Worm (Caenorhabditis elegans): Measurements from ENCODE around the gene twk-3.

ce11 chrII:8177095-8177494 lies 35.5 kb downstream of the twk-3 start, which contains the start of gene acr-14:
- TF ChIP-seq nhr-25 (tag; optimal IDR thresholded peaks at IDR 0.05) = no peak
- TF ChIP-seq nhr-11 (tag; optimal IDR thresholded peaks at IDR 0.05) = no peak
- no peak for TF ChIP-seq hmg-11 (tag; optimal IDR thresholded peaks at IDR 0.05)

All from whole organism, L3 larva.